Fruit fly (Drosophila melanogaster) whole organism, embryonic: ENCODE measurements around the gene gig.

Source experiments
- Abd-B ChIP-seq: fragments of 200-800 bp; sonication (Bioruptor generic); optimal IDR thresholded peaks from 2 replicates; lab custom pipeline; 2018; ENCODE audit warnings: missing biosample characterization, mild to moderate bottlenecking, missing genetic modification characterization, moderate library complexity
- Atf6 ChIP-seq: fragments of 200-800 bp; sonication (Bioruptor generic); IDR thresholded peaks from 2 replicates; pipeline ENCODE4 v1.3.6; 2022; ENCODE audit warnings: missing biosample characterization, missing genetic modification characterization
- Bgb ChIP-seq: fragments of 200-800 bp; sonication (Bioruptor generic); IDR thresholded peaks from 2 replicates; pipeline ENCODE4 v1.3.6; 2022; ENCODE audit warnings: missing biosample characterization, missing genetic modification characterization; ENCODE audit not compliant: partially characterized antibody
- CG10543 ChIP-seq: fragments of 200-800 bp; sonication (Bioruptor generic); optimal IDR thresholded peaks from 3 replicates; lab custom pipeline; 2017; ENCODE audit warnings: missing biosample characterization, mild to moderate bottlenecking, missing genetic modification characterization, moderate library complexity
- CG10565 ChIP-seq: fragments of 200-800 bp; sonication (Bioruptor generic); optimal IDR thresholded peaks from 3 replicates; lab custom pipeline; 2016; ENCODE audit warnings: missing biosample characterization, mild to moderate bottlenecking, missing genetic modification characterization
- CG11085 ChIP-seq: fragments of 200-800 bp; sonication (Bioruptor generic); IDR thresholded peaks from 2 replicates; pipeline ENCODE4 v1.3.6; 2022; ENCODE audit warnings: missing biosample characterization, missing genetic modification characterization
- CG15269 ChIP-seq: fragments of 200-800 bp; sonication (Bioruptor generic); optimal IDR thresholded peaks from 2 replicates; lab custom pipeline; 2018; ENCODE audit warnings: missing biosample characterization, mild to moderate bottlenecking, missing genetic modification characterization, moderate library complexity
- CG17829 ChIP-seq: fragments of 200-800 bp; optimal IDR thresholded peaks from 2 replicates; lab custom pipeline; 2019; ENCODE audit warnings: missing biosample characterization, mild to moderate bottlenecking, missing genetic modification characterization, moderate library complexity
- CG2712 ChIP-seq: fragments of 200-800 bp; optimal IDR thresholded peaks from 3 replicates; lab custom pipeline; 2019; ENCODE audit warnings: missing biosample characterization, mild to moderate bottlenecking, missing genetic modification characterization, moderate library complexity
- CG33557 ChIP-seq: fragments of 200-800 bp; sonication (Bioruptor generic); optimal IDR thresholded peaks from 2 replicates; lab custom pipeline; 2019; ENCODE audit warnings: missing biosample characterization, mild to moderate bottlenecking, missing genetic modification characterization, moderate library complexity
- CG42726 ChIP-seq: fragments of 200-800 bp; sonication (Bioruptor generic); IDR thresholded peaks from 2 replicates; pipeline ENCODE4 v1.3.6; 2022; ENCODE audit warnings: missing biosample characterization, missing genetic modification characterization; ENCODE audit not compliant: partially characterized antibody
- CG5180 ChIP-seq: fragments of 200-800 bp; sonication (Bioruptor generic); optimal IDR thresholded peaks from 3 replicates; lab custom pipeline; 2017; ENCODE audit warnings: missing biosample characterization, missing genetic modification characterization, mild to moderate bottlenecking, moderate library complexity, missing genetic modification reagents
- CG7372 ChIP-seq: fragments of 200-800 bp; sonication (Bioruptor generic); IDR thresholded peaks from 2 replicates; pipeline ENCODE4 v1.3.6; 2022; ENCODE audit warnings: missing biosample characterization, missing genetic modification characterization
- CG8388 ChIP-seq: fragments of 200-800 bp; sonication (Bioruptor generic); optimal IDR thresholded peaks from 2 replicates; lab custom pipeline; 2019; ENCODE audit warnings: missing biosample characterization, mild to moderate bottlenecking, missing genetic modification characterization, moderate library complexity
- CG8478 ChIP-seq: fragments of >200 bp; optimal IDR thresholded peaks from 2 replicates; lab custom pipeline; 2018
- CG8765 ChIP-seq: fragments of 200-800 bp; sonication (Bioruptor generic); IDR thresholded peaks from 2 replicates; pipeline ENCODE4 v1.3.6; 2022; ENCODE audit warnings: missing biosample characterization, missing genetic modification characterization
- CG9817 ChIP-seq: fragments of 200-800 bp; sonication (Bioruptor generic); optimal IDR thresholded peaks from 2 replicates; lab custom pipeline; 2018; ENCODE audit warnings: missing biosample characterization, mild to moderate bottlenecking, missing genetic modification characterization, moderate library complexity
- Deaf1 ChIP-seq: fragments of 200-800 bp; optimal IDR thresholded peaks from 3 replicates; lab custom pipeline; 2019; ENCODE audit warnings: missing biosample characterization, mild to moderate bottlenecking, missing genetic modification characterization, moderate library complexity
- Dip3 ChIP-seq: fragments of 200-800 bp; sonication (Bioruptor generic); optimal IDR thresholded peaks from 3 replicates; lab custom pipeline; 2016; ENCODE audit warnings: missing biosample characterization, missing genetic modification characterization
- Eip74EF ChIP-seq, 2 experiments: fragments of 200-800 bp in 1 of 2; fragments of >200 bp in 1 of 2; sonication (Bioruptor generic) in 1 of 2; optimal IDR thresholded peaks; 2 replicates each; lab custom pipeline; 2017 to 2019; ENCODE audit warnings: missing biosample characterization in 2 of 2, missing genetic modification characterization in 2 of 2, mild to moderate bottlenecking in 1 of 2, moderate library complexity in 1 of 2
- Hand ChIP-seq: fragments of 200-800 bp; sonication (Bioruptor generic); optimal IDR thresholded peaks from 2 replicates; lab custom pipeline; 2017; ENCODE audit warnings: mild to moderate bottlenecking, missing biosample characterization, missing genetic modification reagents, missing genetic modification characterization
- MBD-R2 ChIP-seq: fragments of 200-800 bp; sonication (Bioruptor generic); IDR thresholded peaks from 2 replicates; pipeline ENCODE4 v1.3.6; 2022; ENCODE audit warnings: missing biosample characterization, missing genetic modification characterization
- Nf-YC ChIP-seq: fragments of 200-800 bp; optimal IDR thresholded peaks from 3 replicates; lab custom pipeline; 2019; ENCODE audit warnings: missing biosample characterization, mild to moderate bottlenecking, missing genetic modification characterization, moderate library complexity
- NfI ChIP-seq: fragments of 200-800 bp; sonication (Bioruptor generic); optimal IDR thresholded peaks from 3 replicates; lab custom pipeline; 2018; ENCODE audit warnings: missing biosample characterization, mild to moderate bottlenecking, missing genetic modification characterization, moderate library complexity
- Opbp ChIP-seq: fragments of 200-800 bp; sonication (Bioruptor generic); IDR thresholded peaks from 3 replicates; pipeline ENCODE4 v1.3.6; 2022; ENCODE audit warnings: missing biosample characterization, missing genetic modification characterization; ENCODE audit not compliant: partially characterized antibody
- PHDP ChIP-seq: fragments of 200-800 bp; sonication (Bioruptor generic); optimal IDR thresholded peaks from 3 replicates; lab custom pipeline; 2018; ENCODE audit warnings: missing biosample characterization, mild to moderate bottlenecking, missing genetic modification characterization, moderate library complexity
- Sox100B ChIP-seq: fragments of 200-800 bp; sonication (Bioruptor generic); optimal IDR thresholded peaks from 3 replicates; lab custom pipeline; 2018; ENCODE audit warnings: missing biosample characterization, mild to moderate bottlenecking, missing genetic modification characterization
- Vsx1 ChIP-seq: fragments of 200-800 bp; sonication (Bioruptor generic); optimal IDR thresholded peaks from 2 replicates; lab custom pipeline; 2017; ENCODE audit warnings: missing biosample characterization, mild to moderate bottlenecking, missing genetic modification characterization, missing genetic modification reagents
- abd-A ChIP-seq: fragments of 200-800 bp; sonication (Bioruptor generic); optimal IDR thresholded peaks from 3 replicates; lab custom pipeline; 2019; ENCODE audit warnings: missing biosample characterization, mild to moderate bottlenecking, missing genetic modification characterization, moderate library complexity
- btn ChIP-seq: fragments of 200-800 bp; sonication (Bioruptor generic); optimal IDR thresholded peaks from 2 replicates; lab custom pipeline; 2016; ENCODE audit warnings: missing biosample characterization, missing genetic modification characterization
- caup ChIP-seq: fragments of 200-800 bp; sonication (Bioruptor generic); optimal IDR thresholded peaks from 3 replicates; lab custom pipeline; 2017; ENCODE audit warnings: missing biosample characterization, mild to moderate bottlenecking, missing genetic modification characterization, moderate library complexity; ENCODE audit not compliant: severe bottlenecking
- ci ChIP-seq: fragments of 200-800 bp; sonication (Bioruptor generic); IDR thresholded peaks from 3 replicates; pipeline ENCODE4 v1.3.6; 2022; ENCODE audit warnings: missing biosample characterization, missing genetic modification characterization
- corto ChIP-seq: fragments of 200-800 bp; sonication (Bioruptor generic); optimal IDR thresholded peaks from 2 replicates; lab custom pipeline; 2016; ENCODE audit warnings: missing biosample characterization, mild to moderate bottlenecking, missing genetic modification characterization, moderate library complexity
- eve ChIP-seq, 2 experiments: fragments of >200 bp; optimal IDR thresholded peaks; 2 replicates each; lab custom pipeline; 2017; ENCODE audit warnings: missing biosample characterization in 2 of 2, missing genetic modification characterization in 2 of 2
- exex ChIP-seq: fragments of 200-800 bp; sonication (Bioruptor generic); optimal IDR thresholded peaks from 4 replicates; lab custom pipeline; 2018; ENCODE audit warnings: missing biosample characterization, mild to moderate bottlenecking, missing genetic modification characterization, moderate library complexity
- gcm ChIP-seq: fragments of 200-800 bp; sonication (Bioruptor generic); optimal IDR thresholded peaks from 2 replicates; lab custom pipeline; 2019; ENCODE audit warnings: missing biosample characterization, mild to moderate bottlenecking, missing genetic modification characterization, moderate library complexity
- grn ChIP-seq: fragments of 200-800 bp; sonication (Bioruptor generic); optimal IDR thresholded peaks from 3 replicates; lab custom pipeline; 2017; ENCODE audit warnings: missing biosample characterization, missing genetic modification characterization
- gsb ChIP-seq: fragments of 200-800 bp; sonication (Bioruptor generic); IDR thresholded peaks from 2 replicates; pipeline ENCODE4 v1.3.6; 2022; ENCODE audit warnings: missing biosample characterization, missing genetic modification characterization
- gsb-n ChIP-seq: fragments of 200-800 bp; sonication (Bioruptor generic); optimal IDR thresholded peaks from 3 replicates; lab custom pipeline; 2018; ENCODE audit warnings: missing biosample characterization, mild to moderate bottlenecking, missing genetic modification characterization
- lola ChIP-seq, 3 experiments: fragments of >200 bp in 2 of 3; fragments of 200-800 bp in 1 of 3; sonication (Bioruptor generic) in 1 of 3; optimal IDR thresholded peaks; 2 replicates each; lab custom pipeline; 2017 to 2019; ENCODE audit warnings: missing biosample characterization in 3 of 3, missing genetic modification characterization in 3 of 3, mild to moderate bottlenecking in 1 of 3, moderate library complexity in 1 of 3
- pita ChIP-seq: fragments of 200-800 bp; sonication (Bioruptor generic); optimal IDR thresholded peaks from 2 replicates; lab custom pipeline; 2017; ENCODE audit warnings: missing biosample characterization, mild to moderate bottlenecking, missing genetic modification characterization
- pzg ChIP-seq: fragments of 200-800 bp; sonication (Bioruptor generic); optimal IDR thresholded peaks from 3 replicates; lab custom pipeline; 2018; ENCODE audit warnings: missing biosample characterization, mild to moderate bottlenecking, missing genetic modification characterization, moderate library complexity
- sens ChIP-seq: fragments of 200-800 bp; sonication (Bioruptor generic); peaks from one replicate; lab custom pipeline; 2016; ENCODE audit warnings: missing biosample characterization, missing genetic modification characterization
- sna ChIP-seq: fragments of 200-800 bp; sonication (Bioruptor generic); IDR thresholded peaks from 2 replicates; pipeline ENCODE4 v1.3.6; 2022; ENCODE audit warnings: missing biosample characterization, missing genetic modification characterization; ENCODE audit not compliant: partially characterized antibody
- stc ChIP-seq: fragments of 200-800 bp; sonication (Bioruptor generic); IDR thresholded peaks from 2 replicates; pipeline ENCODE4 v1.3.6; 2022; ENCODE audit warnings: missing biosample characterization, missing genetic modification characterization
- trem ChIP-seq: fragments of 200-800 bp; optimal IDR thresholded peaks from 3 replicates; lab custom pipeline; 2019; ENCODE audit warnings: missing biosample characterization, mild to moderate bottlenecking, missing genetic modification characterization, moderate library complexity

Gene gig

DNA sequence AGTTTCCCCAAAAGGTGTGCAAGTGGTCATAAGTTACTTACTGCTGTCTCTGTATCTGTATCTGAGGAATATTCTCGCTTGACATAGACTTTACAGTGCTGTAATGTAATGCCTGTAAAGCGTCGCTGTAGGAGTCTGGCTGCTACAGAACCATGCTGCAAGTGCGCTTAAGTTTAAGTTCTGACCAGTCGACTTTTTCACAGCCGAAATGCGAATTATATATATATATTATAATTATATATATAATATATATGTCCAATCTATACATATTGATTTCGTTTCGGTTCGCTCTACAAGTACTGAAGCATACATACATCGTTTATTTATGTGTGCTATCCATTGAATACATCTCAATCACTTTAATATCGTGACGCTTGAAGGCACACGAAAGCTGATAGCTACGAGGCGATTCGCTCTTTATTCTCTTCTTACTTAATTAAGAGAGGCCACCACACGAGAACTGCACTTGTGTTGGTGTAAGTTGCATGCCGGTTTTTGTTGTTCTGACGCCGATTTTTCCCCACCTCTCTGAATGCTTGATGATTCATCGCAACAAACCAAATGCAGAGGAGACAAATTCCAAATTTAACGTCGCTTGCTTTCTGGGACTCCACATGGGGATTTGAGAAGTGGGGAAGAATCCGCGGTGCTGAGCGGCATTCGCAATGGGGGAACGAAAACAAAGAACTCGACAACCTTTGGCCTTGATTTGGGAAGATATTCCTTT, 57.5 kb downstream of the gig start (continued):
- TF ChIP-seq CG17829 (tag; lab: Kevin White, UChicago): peak; percentile 34
- no peak for TF ChIP-seq CG7372 (GFP tag; lab: Robert Waterston, UW)
- TF ChIP-seq lola (GFP tag; optimal IDR thresholded peaks at IDR 0.05; lab: Kevin White, UChicago): peak in 2 of 3 experiments; percentile 7 to 19
- TF ChIP-seq CG8765 (GFP tag; lab: Robert Waterston, UW): no peak
- TF ChIP-seq CG8478 (lab: Kevin White, UChicago): no peak
- 0 out of 3 replicates have a peak, but pooled peaks have one; percentile 7 for TF ChIP-seq Opbp
- peak; percentile 16 for TF ChIP-seq trem (tag; lab: Kevin White, UChicago)
- no peak for TF ChIP-seq abd-A (tag; lab: Kevin White, UChicago)
- TF ChIP-seq CG5180 (GFP tag; lab: Kevin White, UChicago): peak; percentile 36
- no peak for TF ChIP-seq corto (GFP tag; lab: Kevin White, UChicago)
- TF ChIP-seq NfI (GFP tag; lab: Kevin White, UChicago): peak; percentile 38
- TF ChIP-seq Nf-YC (tag; lab: Kevin White, UChicago): peak; percentile 35
- TF ChIP-seq CG2712 (tag; lab: Kevin White, UChicago): peak; percentile 42
- TF ChIP-seq sens (GFP tag; lab: Kevin White, UChicago): peak; percentile 43
- TF ChIP-seq gcm (GFP tag; lab: Kevin White, UChicago): peak; percentile 10
- peak; percentile 36 for TF ChIP-seq PHDP (tag; lab: Kevin White, UChicago)
- peak; percentile 40 for TF ChIP-seq CG15269 (tag; lab: Kevin White, UChicago)
- TF ChIP-seq CG8388 (GFP tag; lab: Kevin White, UChicago): peak; percentile 18
- no peak for TF ChIP-seq pita (GFP tag; lab: Kevin White, UChicago)
- TF ChIP-seq stc: 0 out of 2 replicates have a peak, but pooled peaks have one; percentile 28
- TF ChIP-seq Vsx1: peak; percentile 11
- no peak for TF ChIP-seq CG9817 (tag; lab: Kevin White, UChicago)
- peak; percentile 49 for TF ChIP-seq CG33557 (GFP tag; lab: Kevin White, UChicago)
- no peak for TF ChIP-seq CG42726
- peak; percentile 16 for TF ChIP-seq gsb-n (tag; lab: Kevin White, UChicago)
- peak; percentile 33 for TF ChIP-seq Sox100B
- peak; percentile 7 for TF ChIP-seq pzg
- TF ChIP-seq sna (GFP tag; lab: Robert Waterston, UW): 0 out of 2 replicates have a peak, but pooled peaks have one; percentile 19
- no peak for TF ChIP-seq btn (GFP tag; lab: Kevin White, UChicago)

DNA sequence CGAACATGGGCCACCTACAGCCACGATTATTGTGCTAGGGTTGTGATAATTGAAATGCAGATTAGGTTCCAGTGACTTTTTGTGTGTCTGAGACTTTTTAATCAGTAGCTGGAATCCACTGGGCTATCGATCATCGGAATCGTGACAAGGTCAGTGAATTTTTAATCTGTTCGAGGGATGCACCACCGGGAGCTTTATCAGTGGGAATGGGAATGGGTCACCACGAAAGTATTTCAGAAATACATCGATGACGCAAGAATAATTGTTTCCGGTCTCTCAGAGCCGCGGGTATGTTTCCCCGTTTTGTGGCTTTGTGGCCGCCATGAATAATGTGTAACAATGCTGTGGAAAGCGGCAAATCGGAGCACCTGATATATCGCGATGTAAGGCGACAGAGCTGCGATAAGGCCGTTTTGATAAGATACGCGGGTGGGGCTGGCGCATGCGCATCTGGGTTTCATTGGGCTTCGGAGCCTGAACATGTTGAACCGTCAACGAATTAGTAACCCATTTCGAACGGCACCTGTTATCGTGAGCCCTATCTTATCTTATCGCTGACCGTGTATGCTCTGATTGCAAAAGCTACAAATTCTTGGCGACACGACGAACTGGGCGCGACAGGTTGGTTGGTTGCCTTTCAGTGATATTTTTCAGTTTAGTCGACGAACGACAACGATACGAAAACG, 59.0 kb downstream of the gig start, which contains the start of gene Ssk:
TSS of gene Ssk (plus strand) at position 638 of the 686 bp plus-strand sequence.
- TF ChIP-seq caup (GFP tag; lab: Kevin White, UChicago): peak; percentile 31
- no peak for TF ChIP-seq CG10565 (GFP tag; lab: Kevin White, UChicago)
- no peak for TF ChIP-seq Dip3 (GFP tag; lab: Kevin White, UChicago)
- peak; percentile 6 for TF ChIP-seq Hand (GFP tag; lab: Kevin White, UChicago)
- TF ChIP-seq Abd-B (GFP tag; lab: Kevin White, UChicago): no peak
- TF ChIP-seq PHDP (tag; lab: Kevin White, UChicago): peak; percentile 12
- TF ChIP-seq Eip74EF (GFP tag; optimal IDR thresholded peaks at IDR 0.05; lab: Kevin White, UChicago): peak in 1 of 2 experiments; percentile 22
- peak; percentile 90 for TF ChIP-seq CG10543 (GFP tag; lab: Kevin White, UChicago)
- peak; percentile 45 for TF ChIP-seq Nf-YC (tag; lab: Kevin White, UChicago)
- TF ChIP-seq MBD-R2: 0 out of 2 replicates have a peak, but pooled peaks have one; percentile 9
- peak; percentile 73; the same call in 1 of the 2 replicates for TF ChIP-seq Atf6 (GFP tag; lab: Robert Waterston, UW)
- TF ChIP-seq Deaf1 (tag; lab: Kevin White, UChicago): peak; percentile 60
- peak; percentile 61; the same call in 1 of the 2 replicates for TF ChIP-seq CG11085
- TF ChIP-seq eve (GFP tag; optimal IDR thresholded peaks at IDR 0.05; lab: Kevin White, UChicago): peak in 1 of 2 experiments; percentile 31
- peak; percentile 98 for TF ChIP-seq grn (GFP tag; lab: Kevin White, UChicago)
- peak; percentile 30; the same call in 1 of the 2 replicates for TF ChIP-seq gsb (GFP tag; lab: Robert Waterston, UW)
- TF ChIP-seq ci (GFP tag; lab: Robert Waterston, UW): peak; percentile 45
- TF ChIP-seq exex (tag; lab: Kevin White, UChicago): peak; percentile 90
- peak; percentile 37; the same call in 1 of the 2 replicates for TF ChIP-seq Bgb (GFP tag; lab: Robert Waterston, UW)
